Fruit fly (Drosophila melanogaster): ENCODE measurements around the gene sn.

The sn gene

dm6 chrX:7933210-7933915 is 30.5 kb upstream of the sn start, which contains the start of the genes Dhdds and RpS14a (continued):
- no peak for TF ChIP-seq CG3726 (GFP tag; IDR thresholded peaks at IDR 0.05)
- no peak for TF ChIP-seq chn (GFP tag; optimal IDR thresholded peaks at IDR 0.05)
- TF ChIP-seq HLHmδ (GFP tag; optimal IDR thresholded peaks at IDR 0.05) = peak; percentile 77
- no peak for TF ChIP-seq C15 (GFP tag; IDR thresholded peaks at IDR 0.05)
- TF ChIP-seq Spps (tag; optimal IDR thresholded peaks at IDR 0.05) = peak; percentile 25
- TF ChIP-seq Gsc (GFP tag; IDR thresholded peaks at IDR 0.05) = no peak
- peak; percentile 77 for TF ChIP-seq Sry-δ (GFP tag; optimal IDR thresholded peaks at IDR 0.05)
- peak; percentile 49 for TF ChIP-seq CG15011 (GFP tag; optimal IDR thresholded peaks at IDR 0.05)
- peak; percentile 52 for TF ChIP-seq trh (GFP tag; optimal IDR thresholded peaks at IDR 0.05)
- no peak for TF ChIP-seq CG16779 (GFP tag; IDR thresholded peaks at IDR 0.05)
- no peak for TF ChIP-seq ase (GFP tag; IDR thresholded peaks at IDR 0.05)
- peak; percentile 89 for TF ChIP-seq CG13775 (GFP tag; optimal IDR thresholded peaks at IDR 0.05)
- TF ChIP-seq CG9609 (GFP tag; optimal IDR thresholded peaks at IDR 0.05) = peak; percentile 41
- peak in 1 of 3 experiments; percentile 52 for TF ChIP-seq lola (GFP tag; optimal IDR thresholded peaks at IDR 0.05)
- TF ChIP-seq sim (GFP tag; IDR thresholded peaks at IDR 0.05) = no peak
- peak; percentile 15; the same call in 1 of the 3 replicates for TF ChIP-seq row (GFP tag; IDR thresholded peaks at IDR 0.05)
- no peak for TF ChIP-seq E2f1 (GFP tag; IDR thresholded peaks at IDR 0.05)
- peak; percentile 11 for TF ChIP-seq CG8089 (GFP tag; optimal IDR thresholded peaks at IDR 0.05)
- peak; percentile 43 to 54 for TF ChIP-seq Hr51 (GFP tag; optimal IDR thresholded peaks at IDR 0.05)
- peak; percentile 12 to 59 for TF ChIP-seq chif (GFP tag; optimal IDR thresholded peaks at IDR 0.05)
- peak; percentile 67 for TF ChIP-seq Fer1 (GFP tag; optimal IDR thresholded peaks at IDR 0.05)
- TF ChIP-seq grn (GFP tag; optimal IDR thresholded peaks at IDR 0.05) = peak; percentile 5
- TF ChIP-seq CG2678 (tag; optimal IDR thresholded peaks at IDR 0.05) = no peak
- TF ChIP-seq jumu (GFP tag; optimal IDR thresholded peaks at IDR 0.05) = peak; percentile 24
- TF ChIP-seq CG8478 (optimal IDR thresholded peaks at IDR 0.05) = peak; percentile 86
- peak; percentile 53 for TF ChIP-seq slp2 (GFP tag; optimal IDR thresholded peaks at IDR 0.05)
- TF ChIP-seq CG13894 (tag; optimal IDR thresholded peaks at IDR 0.05) = no peak
- peak; percentile 57 for TF ChIP-seq CG6765 (GFP tag; optimal IDR thresholded peaks at IDR 0.05)
- peak; percentile 47 for TF ChIP-seq D19B (GFP tag; optimal IDR thresholded peaks at IDR 0.05)
- TF ChIP-seq nmo (GFP tag; optimal IDR thresholded peaks at IDR 0.05) = peak; percentile 84
- TF ChIP-seq slou (GFP tag; optimal IDR thresholded peaks at IDR 0.05) = peak; percentile 51
- TF ChIP-seq CG5245 (GFP tag; optimal IDR thresholded peaks at IDR 0.05) = no peak
- no peak for TF ChIP-seq ERR (GFP tag; optimal IDR thresholded peaks at IDR 0.05)
- TF ChIP-seq pita (GFP tag; optimal IDR thresholded peaks at IDR 0.05) = peak; percentile 86
- peak; percentile 68 for TF ChIP-seq kni (GFP tag; optimal IDR thresholded peaks at IDR 0.05)
- no peak for TF ChIP-seq run (tag; optimal IDR thresholded peaks at IDR 0.05)
- peak; percentile 82 for TF ChIP-seq CG34376 (GFP tag; optimal IDR thresholded peaks at IDR 0.05)
- no peak for TF ChIP-seq CG8281 (tag; optimal IDR thresholded peaks at IDR 0.05)
- TF ChIP-seq BtbVII (GFP tag; optimal IDR thresholded peaks at IDR 0.05) = peak; percentile 54
- TF ChIP-seq z (GFP tag; IDR thresholded peaks at IDR 0.05) = no peak
- no peak for TF ChIP-seq CG8944 (GFP tag; optimal IDR thresholded peaks at IDR 0.05)
- peak; percentile 33 for TF ChIP-seq Oli (tag; optimal IDR thresholded peaks at IDR 0.05)
- peak; percentile 62 for TF ChIP-seq CG3281 (GFP tag; optimal IDR thresholded peaks at IDR 0.05)
- peak; percentile 35; the same call in 1 of the 3 replicates for TF ChIP-seq dysf (GFP tag; IDR thresholded peaks at IDR 0.05)
- peak; percentile 50 for TF ChIP-seq CG13624 (GFP tag; optimal IDR thresholded peaks at IDR 0.05)
- peak; percentile 86 for TF ChIP-seq CG12659 (GFP tag; optimal IDR thresholded peaks at IDR 0.05)
- TF ChIP-seq CG11456 (GFP tag; IDR thresholded peaks at IDR 0.05) = peak; percentile 52; the same call in 1 of the 3 replicates
- TF ChIP-seq CG9797 (GFP tag; optimal IDR thresholded peaks at IDR 0.05) = peak; percentile 92
- peak; percentile 80 for TF ChIP-seq Meics (GFP tag; optimal IDR thresholded peaks at IDR 0.05)
- TF ChIP-seq CG6654 (GFP tag; optimal IDR thresholded peaks at IDR 0.05) = peak; percentile 8

Data from whole organism, embryonic.